Fruit fly (Drosophila melanogaster): ENCODE data around the gene gammaSnap2.

gammaSnap2 gene

dm6 chr3R:10166334-10166733 lies 45.1 kb upstream of the gammaSnap2 start (continued):
- TF ChIP-seq Taf1 (GFP tag; IDR thresholded peaks at IDR 0.05) (no peak), cad (GFP tag; optimal IDR thresholded peaks at IDR 0.05) (no peak), cwo (GFP tag; optimal IDR thresholded peaks at IDR 0.05) (peak; percentile 37), fu2 (GFP tag; optimal IDR thresholded peaks at IDR 0.05) (no peak), CG4328 (GFP tag; optimal IDR thresholded peaks at IDR 0.05) (no peak), CG1792 (GFP tag; optimal IDR thresholded peaks at IDR 0.05) (no peak), Doc3 (GFP tag; IDR thresholded peaks at IDR 0.05; ENCODE audit: partially characterized antibody) (no peak), NC2β (GFP tag; optimal IDR thresholded peaks at IDR 0.05) (no peak), ewg (GFP tag; optimal IDR thresholded peaks at IDR 0.05) (no peak), CG3281 (GFP tag; optimal IDR thresholded peaks at IDR 0.05) (peak; percentile 30), dmrt99B (tag; optimal IDR thresholded peaks at IDR 0.05) (no peak), CG6765 (GFP tag; optimal IDR thresholded peaks at IDR 0.05) (peak; percentile 13), exex (tag; optimal IDR thresholded peaks at IDR 0.05) (peak; percentile 73), CG9215 (GFP tag; IDR thresholded peaks at IDR 0.05) (no peak), salm (tag; optimal IDR thresholded peaks at IDR 0.05) (no peak), Optix (GFP tag; IDR thresholded peaks at IDR 0.05) (no peak), CG10147 (GFP tag; optimal IDR thresholded peaks at IDR 0.05) (peak; percentile 15), Abd-B (GFP tag; optimal IDR thresholded peaks at IDR 0.05) (no peak), emc (GFP tag; optimal IDR thresholded peaks at IDR 0.05) (no peak), hb (GFP tag; IDR thresholded peaks at IDR 0.05; ENCODE audit: partially characterized antibody) (no peak), sd (tag; optimal IDR thresholded peaks at IDR 0.05) (no peak), CG1602 (GFP tag; optimal IDR thresholded peaks at IDR 0.05) (no peak), otp (GFP tag; IDR thresholded peaks at IDR 0.05) (no peak), CG12659 (GFP tag; optimal IDR thresholded peaks at IDR 0.05) (peak; percentile 2), mirr (GFP tag; optimal IDR thresholded peaks at IDR 0.05) (peak; percentile 48), ems (GFP tag; optimal IDR thresholded peaks at IDR 0.05) (no peak), sqz (GFP tag; optimal IDR thresholded peaks at IDR 0.05) (no peak), sug (tag; optimal IDR thresholded peaks at IDR 0.05) (peak; percentile 68), CG15073 (GFP tag; optimal IDR thresholded peaks at IDR 0.05) (no peak), CG34422 (GFP tag; IDR thresholded peaks at IDR 0.05) (no peak), Fer1 (GFP tag; optimal IDR thresholded peaks at IDR 0.05) (peak; percentile 37), B-H1 (GFP tag; IDR thresholded peaks at IDR 0.05) (no peak), fd102C (GFP tag; optimal IDR thresholded peaks at IDR 0.05) (no peak), CG34376 (GFP tag; optimal IDR thresholded peaks at IDR 0.05) (peak; percentile 66), Hey (tag; optimal IDR thresholded peaks at IDR 0.05) (peak; percentile 23), Med (GFP tag) (peak; percentile 74)

dm6 chr3R:10161163-10161562 lies 40.0 kb upstream of the gammaSnap2 start, which contains the start of gene CG6254:
Gene CG6254 (minus strand): TSS chr3R:10161331.
- TF ChIP-seq CG11247 (GFP tag; IDR thresholded peaks at IDR 0.05), result peak; percentile 53; the same call in 1 of the 2 replicates
- peak; percentile 17 for TF ChIP-seq shn (GFP tag; optimal IDR thresholded peaks at IDR 0.05)
- peak; percentile 74; the same call in 1 of the 2 replicates for TF ChIP-seq slbo (GFP tag; IDR thresholded peaks at IDR 0.05)
- TF ChIP-seq Gug (GFP tag; IDR thresholded peaks at IDR 0.05), result peak; percentile 35; the same call in 1 of the 4 replicates
- TF ChIP-seq hkb (optimal IDR thresholded peaks at IDR 0.05), result no peak
- no peak for TF ChIP-seq hkb (GFP tag; IDR thresholded peaks at IDR 0.05)
- no peak for TF ChIP-seq bigmax (GFP tag; optimal IDR thresholded peaks at IDR 0.05)
- TF ChIP-seq ems (GFP tag; optimal IDR thresholded peaks at IDR 0.05), result peak; percentile 6
- no peak for TF ChIP-seq jigr1 (GFP tag; IDR thresholded peaks at IDR 0.05)
- 0 out of 2 replicates have a peak, but pooled peaks have one; percentile 26 for TF ChIP-seq seq (GFP tag; IDR thresholded peaks at IDR 0.05)
- no peak for TF ChIP-seq CG31441 (GFP tag; IDR thresholded peaks at IDR 0.05)
- no peak for TF ChIP-seq dan (GFP tag; IDR thresholded peaks at IDR 0.05)
- peak; percentile 61 for TF ChIP-seq Blimp-1 (GFP tag; optimal IDR thresholded peaks at IDR 0.05)
- TF ChIP-seq CTCF (GFP tag; optimal IDR thresholded peaks at IDR 0.05), result no peak
- peak; percentile 77 for TF ChIP-seq CG11456 (GFP tag; IDR thresholded peaks at IDR 0.05)
- no peak for TF ChIP-seq CG6254 (GFP tag; optimal IDR thresholded peaks at IDR 0.05)
- no peak for TF ChIP-seq Neu2 (GFP tag; optimal IDR thresholded peaks at IDR 0.05; ENCODE audit: borderline replicate concordance)
- peak; percentile 32 for TF ChIP-seq CG10267 (tag; optimal IDR thresholded peaks at IDR 0.05)
- no peak for TF ChIP-seq CG11560 (tag; IDR thresholded peaks at IDR 0.05)

All from whole organism, embryonic.